Worm (Caenorhabditis elegans) whole organism, mixed stage, embryonic: Measurements from ENCODE around the gene nhr-271.

Experiments
- bed-3 ChIP-seq: fragments of 200-800 bp; sonication (Bioruptor generic); optimal IDR thresholded peaks from 3 replicates; lab custom pipeline; 2018; ENCODE audit warnings: mild to moderate bottlenecking, missing genetic modification characterization, moderate library complexity, missing compliant biosample characterization
- blmp-1 ChIP-seq: fragments of 150-350 bp; optimal IDR thresholded peaks from 2 replicates; lab custom pipeline; 2014; ENCODE audit warnings: missing biosample characterization, missing genetic modification characterization
- ceh-39 ChIP-seq: fragments of 150-350 bp; optimal IDR thresholded peaks from 2 replicates; lab custom pipeline; 2014; ENCODE audit warnings: missing biosample characterization, missing genetic modification characterization
- ceh-43 ChIP-seq: fragments of 200-800 bp; sonication (Bioruptor generic); optimal IDR thresholded peaks from 2 replicates; lab custom pipeline; 2018; ENCODE audit warnings: mild to moderate bottlenecking, missing genetic modification characterization, moderate library complexity, missing compliant biosample characterization
- ceh-83 ChIP-seq: fragments of 200-800 bp; sonication (Bioruptor generic); optimal IDR thresholded peaks from 2 replicates; lab custom pipeline; 2018; ENCODE audit warnings: mild to moderate bottlenecking, missing genetic modification characterization, missing compliant biosample characterization
- drap-1 ChIP-seq: fragments of 200-800 bp; sonication (Bioruptor generic); optimal IDR thresholded peaks from 3 replicates; lab custom pipeline; 2018; ENCODE audit warnings: mild to moderate bottlenecking, missing genetic modification characterization, missing compliant biosample characterization
- elt-1 ChIP-seq: sonication (generic microtip); optimal IDR thresholded peaks from 2 replicates; lab custom pipeline; 2017; ENCODE audit warnings: missing genetic modification characterization, mild to moderate bottlenecking, missing compliant biosample characterization, antibody characterized with exemption, moderate library complexity, borderline replicate concordance; ENCODE audit not compliant: insufficient read depth
- elt-3 ChIP-seq: fragments of 150-350 bp; optimal IDR thresholded peaks from 2 replicates; lab custom pipeline; 2014; ENCODE audit warnings: missing biosample characterization, missing genetic modification characterization
- ham-2 ChIP-seq: fragments of 200-800 bp; sonication (Bioruptor generic); optimal IDR thresholded peaks from 2 replicates; lab custom pipeline; 2018; ENCODE audit warnings: mild to moderate bottlenecking, missing genetic modification characterization, missing compliant biosample characterization
- hlh-1 ChIP-seq: fragments of 150-350 bp; optimal IDR thresholded peaks from 2 replicates; lab custom pipeline; 2014; ENCODE audit warnings: missing biosample characterization, missing genetic modification reagents, missing genetic modification characterization
- lin-13 ChIP-seq: fragments of 150-350 bp; optimal IDR thresholded peaks from 2 replicates; lab custom pipeline; 2014; ENCODE audit warnings: missing biosample characterization, missing genetic modification characterization
- lin-32 ChIP-seq: fragments of 200-800 bp; sonication (Bioruptor generic); optimal IDR thresholded peaks from 2 replicates; lab custom pipeline; 2018; ENCODE audit warnings: mild to moderate bottlenecking, missing genetic modification characterization, missing compliant biosample characterization
- mab-5 ChIP-seq: fragments of 150-350 bp; optimal IDR thresholded peaks from 2 replicates; lab custom pipeline; 2014; ENCODE audit warnings: missing biosample characterization, missing genetic modification characterization
- mep-1 ChIP-seq: fragments of 150-350 bp; optimal IDR thresholded peaks from 2 replicates; lab custom pipeline; 2017; ENCODE audit warnings: missing biosample characterization, missing genetic modification reagents, missing genetic modification characterization, inconsistent platforms
- mls-2 ChIP-seq: sonication (generic microtip); optimal IDR thresholded peaks from 2 replicates; lab custom pipeline; 2016; ENCODE audit warnings: mild to moderate bottlenecking, missing genetic modification characterization, moderate library complexity, missing compliant biosample characterization
- nhr-12 ChIP-seq: fragments of 150-350 bp; optimal IDR thresholded peaks from 2 replicates; lab custom pipeline; 2014; ENCODE audit warnings: missing biosample characterization, missing genetic modification characterization
- nhr-2 ChIP-seq: fragments of 150-350 bp; optimal IDR thresholded peaks from 2 replicates; lab custom pipeline; 2014; ENCODE audit warnings: missing biosample characterization, missing genetic modification characterization
- nhr-237 ChIP-seq: fragments of 150-350 bp; optimal IDR thresholded peaks from 2 replicates; lab custom pipeline; 2014; ENCODE audit warnings: missing biosample characterization, missing genetic modification characterization
- nhr-28 ChIP-seq: fragments of 150-350 bp; optimal IDR thresholded peaks from 2 replicates; lab custom pipeline; 2014; ENCODE audit warnings: missing biosample characterization, missing genetic modification characterization
- nhr-76 ChIP-seq: sonication (generic microtip); optimal IDR thresholded peaks from 2 replicates; lab custom pipeline; 2017; ENCODE audit warnings: missing biosample characterization, missing genetic modification characterization
- pha-4 ChIP-seq: fragments of 150-350 bp; optimal IDR thresholded peaks from 2 replicates; lab custom pipeline; 2018; ENCODE audit warnings: missing biosample characterization, missing genetic modification reagents, missing genetic modification characterization
- sem-2 ChIP-seq: fragments of 200-800 bp; sonication (Bioruptor generic); optimal IDR thresholded peaks from 2 replicates; lab custom pipeline; 2018; ENCODE audit warnings: mild to moderate bottlenecking, missing genetic modification characterization, missing compliant biosample characterization
- snpc-4 ChIP-seq: fragments of 150-350 bp; optimal IDR thresholded peaks from 2 replicates; lab custom pipeline; 2014; ENCODE audit warnings: missing biosample characterization, missing genetic modification characterization
- sptf-1 ChIP-seq: sonication (generic microtip); optimal IDR thresholded peaks from 2 replicates; lab custom pipeline; 2017; ENCODE audit warnings: mild to moderate bottlenecking, missing genetic modification characterization, moderate library complexity, missing compliant biosample characterization
- tbx-8 ChIP-seq: fragments of 200-800 bp; sonication (Bioruptor generic); optimal IDR thresholded peaks from 2 replicates; lab custom pipeline; 2018; ENCODE audit warnings: mild to moderate bottlenecking, missing genetic modification characterization, moderate library complexity, missing compliant biosample characterization
- unc-39 ChIP-seq: fragments of 150-350 bp; optimal IDR thresholded peaks from 2 replicates; lab custom pipeline; 2014; ENCODE audit warnings: missing biosample characterization, missing genetic modification characterization
- unc-62 ChIP-seq: fragments of 150-350 bp; optimal IDR thresholded peaks from 2 replicates; lab custom pipeline; 2014; ENCODE audit warnings: missing biosample characterization, missing genetic modification reagents, missing genetic modification characterization
- zip-8 ChIP-seq: fragments of 150-350 bp; optimal IDR thresholded peaks from 2 replicates; lab custom pipeline; 2014; ENCODE audit warnings: missing biosample characterization, missing genetic modification characterization
- ztf-11 ChIP-seq: fragments of 150-350 bp; optimal IDR thresholded peaks from 2 replicates; lab custom pipeline; 2014; ENCODE audit warnings: missing biosample characterization, missing genetic modification characterization

Gene nhr-271

DNA sequence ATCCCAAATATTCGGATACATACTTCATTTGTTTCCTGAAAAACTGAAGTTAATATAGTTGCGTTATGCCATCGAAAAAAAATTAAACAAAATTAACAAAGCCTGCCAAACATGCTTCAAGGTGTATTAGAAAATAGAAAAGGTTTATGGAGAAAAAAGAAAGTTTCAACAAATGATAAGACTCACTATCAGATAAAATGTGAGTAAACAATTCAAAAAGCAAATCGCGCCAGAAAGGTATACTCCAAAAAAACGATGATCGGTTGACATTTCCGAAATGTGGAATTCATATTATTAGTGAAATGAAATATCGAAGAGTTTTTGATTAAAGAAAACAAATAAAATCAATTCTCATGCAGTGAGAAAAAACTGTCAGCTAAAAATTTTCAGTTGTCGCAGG lies 40.5 kb upstream of the nhr-271 start, which contains the start of gene Y70C5A.3:
Y70C5A.3 (minus strand) TSS at position 50 of the 400 bp plus-strand sequence.
- TF ChIP-seq unc-39, result no peak

DNA sequence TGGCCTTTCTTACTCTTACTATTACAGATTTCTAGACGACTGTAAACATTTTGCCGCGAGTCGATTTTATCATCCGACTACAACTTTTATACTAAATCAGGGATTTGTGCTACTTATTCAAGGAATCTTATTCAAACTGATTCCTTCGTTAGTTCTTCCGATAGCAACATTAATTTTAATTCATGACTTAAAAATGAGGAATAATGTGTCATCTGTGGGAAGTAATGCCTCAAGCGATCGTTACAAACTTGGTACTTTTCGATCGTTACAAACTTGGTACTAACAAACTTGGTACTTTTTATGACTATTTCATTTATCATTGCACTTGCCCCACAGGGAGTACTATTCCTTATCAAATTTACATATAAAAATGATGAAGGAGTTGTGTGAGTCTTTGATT lies 37.1 kb upstream of the nhr-271 start, which contains the start of gene Y70C5A.4:
Y70C5A.4 (plus strand) TSS at position 301 of the 400 bp plus-strand sequence.
- TF ChIP-seq drap-1 (GFP tag; lab: Kevin White, UChicago), result no peak
- TF ChIP-seq nhr-12 (tag; lab: Kevin White, UChicago), result no peak
- TF ChIP-seq tbx-8 (GFP tag; lab: Kevin White, UChicago), result no peak

ce11 chrV:16610791-16611385 lies 30.6 kb upstream of the nhr-271 start, which contains the start of gene srw-54:
TSS of gene srw-54 (plus strand) at chrV:16611335.
- TF ChIP-seq tbx-8 (GFP tag; lab: Kevin White, UChicago), result no peak
- no peak for TF ChIP-seq elt-3 (tag; lab: Kevin White, UChicago)
- no peak for TF ChIP-seq lin-13 (tag; lab: Kevin White, UChicago)
- no peak for TF ChIP-seq sptf-1 (tag; lab: Kevin White, UChicago)
- TF ChIP-seq lin-32, result no peak
- no peak for TF ChIP-seq sem-2
- no peak for TF ChIP-seq ztf-11
- TF ChIP-seq nhr-76 (tag; lab: Kevin White, UChicago), result no peak
- TF ChIP-seq nhr-237 (tag; lab: Kevin White, UChicago), result no peak
- TF ChIP-seq ham-2 (GFP tag; lab: Kevin White, UChicago), result no peak
- TF ChIP-seq bed-3, result no peak
- TF ChIP-seq elt-1 (tag; lab: Kevin White, UChicago), result no peak
- TF ChIP-seq snpc-4 (tag; lab: Kevin White, UChicago), result no peak
- no peak for TF ChIP-seq ceh-83 (GFP tag; lab: Kevin White, UChicago)

DNA sequence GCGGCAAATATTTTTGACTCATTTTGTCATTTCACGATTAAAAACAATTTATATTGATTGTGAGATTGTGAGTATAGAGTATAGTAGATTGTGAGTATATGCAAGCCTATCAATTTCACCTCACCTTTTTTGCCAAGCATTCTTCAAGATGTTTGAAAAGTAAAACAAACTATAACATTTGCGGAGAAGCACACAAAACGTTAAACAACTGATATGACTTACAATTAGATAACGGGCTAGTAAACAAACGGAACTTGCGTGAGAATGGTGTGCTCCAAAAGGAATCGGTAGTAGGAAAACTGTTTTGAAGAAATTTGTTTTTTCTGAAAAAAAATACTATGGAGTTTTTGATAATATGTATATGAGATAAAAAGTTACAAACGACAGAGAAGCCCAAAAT lies 29.8 kb upstream of the nhr-271 start:
- no peak for TF ChIP-seq elt-3 (tag; lab: Kevin White, UChicago)
- TF ChIP-seq unc-39, result no peak
- no peak for TF ChIP-seq tbx-8 (GFP tag; lab: Kevin White, UChicago)
- no peak for TF ChIP-seq pha-4

DNA sequence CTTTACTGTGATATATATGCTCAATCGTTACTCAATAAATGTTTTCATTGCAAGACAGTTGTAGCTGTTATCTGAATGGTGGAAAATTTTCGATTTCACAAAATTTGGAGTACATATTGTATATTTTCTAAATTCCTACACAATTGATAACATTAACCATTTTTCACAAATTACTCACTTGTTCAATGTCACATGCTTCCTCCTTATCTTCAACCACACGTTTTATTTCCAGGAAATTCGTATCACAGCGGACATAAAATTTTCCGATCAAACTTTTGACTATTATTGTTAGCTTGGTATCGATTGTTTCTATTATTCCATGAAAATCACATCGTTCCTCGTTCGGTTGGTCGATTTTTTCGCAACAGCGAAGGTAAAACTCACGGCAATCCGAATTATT lies 28.2 kb upstream of the nhr-271 start:
- TF ChIP-seq blmp-1 (tag; lab: Kevin White, UChicago), result no peak
- no peak for TF ChIP-seq nhr-76 (tag; lab: Kevin White, UChicago)
- no peak for TF ChIP-seq ceh-43
- TF ChIP-seq mab-5 (tag; lab: Kevin White, UChicago), result no peak
- TF ChIP-seq ceh-39 (tag; lab: Kevin White, UChicago), result no peak
- no peak for TF ChIP-seq tbx-8 (GFP tag; lab: Kevin White, UChicago)
- no peak for TF ChIP-seq bed-3
- no peak for TF ChIP-seq mls-2 (tag; lab: Kevin White, UChicago)

ce11 chrV:16606313-16606712 lies 26.0 kb upstream of the nhr-271 start, which contains the start of gene Y32B12C.1:
TSS of gene Y32B12C.1 (plus strand) at chrV:16606613.
- no peak for TF ChIP-seq sem-2
- TF ChIP-seq mep-1 (tag; lab: Kevin White, UChicago), result no peak
- TF ChIP-seq unc-39, result no peak

ce11 chrV:16605463-16605862 lies 25.1 kb upstream of the nhr-271 start:
- TF ChIP-seq nhr-28 (no peak), unc-62 (GFP tag; lab: Kevin White, UChicago) (no peak), ham-2 (GFP tag; lab: Kevin White, UChicago) (no peak)

DNA sequence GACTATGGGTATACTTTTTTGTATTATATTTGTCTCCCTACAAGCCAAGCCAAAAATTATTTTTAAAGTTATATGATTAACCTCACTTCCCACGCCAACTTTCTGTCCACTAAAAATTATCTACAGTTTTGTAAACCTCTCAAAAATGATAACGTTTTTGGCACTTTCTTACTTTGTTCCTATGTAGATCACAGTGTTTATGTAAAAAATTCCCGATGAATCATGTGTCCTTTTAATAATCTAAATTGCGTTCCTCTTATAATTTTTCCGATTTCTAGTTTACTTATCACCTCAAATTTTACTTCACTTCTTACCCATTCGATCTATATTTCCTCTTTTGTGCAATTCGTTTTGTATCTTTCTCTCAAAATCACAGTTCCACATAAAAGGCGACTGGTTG lies 24.0 kb upstream of the nhr-271 start:
- TF ChIP-seq sptf-1 (tag; lab: Kevin White, UChicago), result no peak
- no peak for TF ChIP-seq nhr-76 (tag; lab: Kevin White, UChicago)
- no peak for TF ChIP-seq nhr-2 (tag; lab: Kevin White, UChicago)
- no peak for TF ChIP-seq nhr-28
- no peak for TF ChIP-seq mls-2 (tag; lab: Kevin White, UChicago)
- no peak for TF ChIP-seq mep-1 (tag; lab: Kevin White, UChicago)
- TF ChIP-seq zip-8, result no peak
- TF ChIP-seq ceh-39 (tag; lab: Kevin White, UChicago), result no peak
- no peak for TF ChIP-seq ceh-83 (GFP tag; lab: Kevin White, UChicago)
- TF ChIP-seq elt-3 (tag; lab: Kevin White, UChicago), result no peak
- TF ChIP-seq drap-1 (GFP tag; lab: Kevin White, UChicago), result no peak
- no peak for TF ChIP-seq ztf-11
- TF ChIP-seq hlh-1 (tag; lab: Kevin White, UChicago), result no peak
- TF ChIP-seq mab-5 (tag; lab: Kevin White, UChicago), result no peak
- TF ChIP-seq bed-3, result no peak
